Worm (Caenorhabditis elegans): ENCODE results near the gene tbx-37.
"Not testable (repeated sequence)": the region's sequence is repeated elsewhere in the genome, so short reads cannot be mapped to it uniquely, and the experiment has no call there.

The tbx-37 gene

DNA sequence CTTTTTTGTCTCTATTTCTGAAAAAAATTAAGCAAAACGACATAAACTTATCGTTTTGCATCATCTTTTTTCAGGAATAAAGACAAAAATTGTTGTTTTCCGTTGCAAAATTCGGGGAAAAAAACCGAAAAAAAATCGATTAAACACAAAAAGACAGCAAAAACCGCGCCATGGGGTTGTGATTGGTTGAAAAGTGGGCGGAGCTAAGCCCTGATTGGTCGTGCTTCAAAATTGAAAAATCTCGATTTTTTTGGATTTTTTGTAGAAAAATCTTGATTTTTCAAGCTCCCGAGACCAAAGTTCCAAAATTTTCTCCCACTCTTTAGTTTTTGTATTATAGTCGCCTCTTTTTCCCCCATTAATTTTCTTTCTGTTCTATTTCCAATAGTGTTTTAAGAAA, 11.4 kb upstream of the tbx-37 start:
- no peak for TF ChIP-seq unc-62 (GFP tag; optimal IDR thresholded peaks at IDR 0.05)

ce11 chrIII:11237741-11238140, 10.8 kb upstream of the tbx-37 start:
- no peak for TF ChIP-seq unc-62 (GFP tag; optimal IDR thresholded peaks at IDR 0.05)

- no peak for TF ChIP-seq unc-62 (GFP tag; optimal IDR thresholded peaks at IDR 0.05)
Measured at ce11 chrIII:11236788-11237187, 9.9 kb upstream of the tbx-37 start, which contains the start of the genes Y47D3A.14 and aakb-2. TSS of gene Y47D3A.14 (minus strand) at chrIII:11236868. TSS of gene aakb-2 (plus strand) at chrIII:11237143.

DNA sequence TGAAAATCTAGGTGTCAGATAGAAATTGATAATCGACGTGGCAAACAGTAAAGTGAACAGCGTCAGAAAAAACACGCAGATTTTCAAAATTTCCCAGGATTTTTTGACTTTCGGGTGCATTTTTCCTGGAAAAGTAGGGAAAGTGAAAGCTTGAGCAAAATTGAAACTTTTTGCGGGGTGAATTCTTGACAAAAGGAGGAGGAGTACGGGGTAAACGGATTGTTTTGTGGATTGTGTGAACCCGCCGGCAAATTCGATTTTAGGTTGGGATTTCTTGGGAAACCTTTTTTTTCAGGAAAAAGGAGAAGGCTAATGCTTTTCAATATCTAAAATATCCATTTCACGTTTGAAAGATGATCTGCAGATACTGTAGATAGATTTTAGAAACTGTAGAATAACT, 7.8 kb upstream of the tbx-37 start, which contains the start of gene Y47D3A.34:
Y47D3A.34 (minus strand) TSS at position 120 of the 400 bp plus-strand sequence.
- TF ChIP-seq unc-62 (GFP tag; optimal IDR thresholded peaks at IDR 0.05), result no peak

- TF ChIP-seq unc-62 (GFP tag; optimal IDR thresholded peaks at IDR 0.05), result no peak
Measured at ce11 chrIII:11231969-11232368, 5.0 kb upstream of the tbx-37 start, which contains the start of gene elo-8. TSS of gene elo-8 (minus strand) at chrIII:11232069.

- TF ChIP-seq unc-62 (GFP tag; optimal IDR thresholded peaks at IDR 0.05), result no peak
Measured at ce11 chrIII:11231408-11231807, 4.5 kb upstream of the tbx-37 start.

ce11 chrIII:11230581-11230980, 3.7 kb upstream of the tbx-37 start:
- no peak for TF ChIP-seq unc-62 (GFP tag; optimal IDR thresholded peaks at IDR 0.05)

- not testable (repeated sequence) for TF ChIP-seq unc-62 (GFP tag; optimal IDR thresholded peaks at IDR 0.05)
Measured at ce11 chrIII:11224006-11224405, 2.9 kb downstream of the tbx-37 start, which contains the start of gene Y47D3A.13. TSS of gene Y47D3A.13 (minus strand) at chrIII:11224106.

DNA sequence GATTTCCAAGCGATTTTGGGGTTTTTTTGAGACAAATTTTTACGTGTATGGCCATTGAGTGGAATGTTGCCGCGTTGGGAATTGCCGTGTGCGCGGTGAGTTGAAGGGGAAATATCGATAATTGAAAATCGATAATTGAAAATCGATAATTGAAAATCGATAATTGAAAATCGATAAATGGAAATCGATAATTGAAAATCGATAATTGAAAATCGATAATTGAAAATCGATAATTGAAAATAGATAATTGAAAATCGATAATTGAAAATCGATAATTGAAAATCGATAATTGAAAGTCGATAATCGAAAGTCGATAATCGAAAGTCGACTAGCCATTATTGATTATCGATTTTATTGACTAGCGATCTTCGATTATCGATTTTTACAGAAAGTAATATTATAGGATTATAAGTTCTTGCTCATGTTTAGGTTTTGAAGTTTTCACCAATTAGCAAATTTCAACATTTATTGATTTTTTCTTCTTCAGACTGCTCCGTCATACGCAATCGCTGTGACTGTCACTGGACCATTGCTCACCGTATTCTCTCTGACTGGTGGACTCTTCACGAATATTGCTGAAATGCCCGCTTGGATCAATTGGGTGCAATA, 5.2 kb downstream of the tbx-37 start:
- no peak for TF ChIP-seq unc-62 (GFP tag; optimal IDR thresholded peaks at IDR 0.05)

- TF ChIP-seq unc-62 (GFP tag; optimal IDR thresholded peaks at IDR 0.05), result no peak
Measured at ce11 chrIII:11218150-11218841, 8.6 kb downstream of the tbx-37 start, which contains the start of the genes tbx-34 and wht-8. TSS of gene tbx-34 (minus strand) at chrIII:11218250. TSS of gene wht-8 (plus strand) at chrIII:11218791.

DNA sequence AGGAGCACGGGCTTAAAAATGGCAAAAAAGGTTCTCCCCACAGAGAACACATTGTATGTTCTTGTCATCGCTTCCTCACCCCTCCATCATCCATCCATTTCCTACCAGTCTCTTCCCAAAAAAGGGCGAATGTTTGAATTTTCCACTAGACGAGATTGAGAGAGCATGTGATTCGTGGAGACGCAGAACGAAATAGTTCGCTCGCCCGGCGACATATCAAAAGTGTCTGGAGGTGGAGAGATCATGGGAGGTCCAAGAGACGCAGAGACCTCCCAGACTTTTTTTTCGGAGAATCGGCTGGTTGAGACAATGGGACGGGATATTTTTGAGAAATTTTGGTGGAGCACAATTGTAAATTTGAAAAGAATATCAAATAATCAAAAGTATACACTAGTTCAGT, 18.6 kb downstream of the tbx-37 start:
- TF ChIP-seq unc-62 (GFP tag; optimal IDR thresholded peaks at IDR 0.05), result no peak

DNA sequence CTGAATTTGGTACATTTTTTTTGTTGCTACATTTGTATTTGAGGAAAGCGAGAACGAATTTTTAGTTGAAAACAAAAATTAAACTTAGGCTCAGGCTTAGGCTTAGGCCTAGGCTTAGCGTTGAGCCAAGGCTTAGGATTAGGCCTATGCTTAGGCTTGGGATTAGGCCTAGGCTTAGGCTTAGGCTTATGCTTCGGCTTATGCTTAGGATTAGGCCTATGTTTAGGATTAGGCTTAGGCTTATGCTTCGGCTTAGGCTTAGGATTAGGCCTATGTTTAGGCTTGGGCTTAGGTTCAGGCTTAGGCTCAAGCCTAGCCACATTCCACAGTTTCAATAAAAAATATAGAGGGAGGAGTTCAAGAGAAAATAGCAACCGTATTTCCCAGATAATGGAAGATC, 19.1 kb downstream of the tbx-37 start:
- no peak for TF ChIP-seq unc-62 (GFP tag; optimal IDR thresholded peaks at IDR 0.05)

DNA sequence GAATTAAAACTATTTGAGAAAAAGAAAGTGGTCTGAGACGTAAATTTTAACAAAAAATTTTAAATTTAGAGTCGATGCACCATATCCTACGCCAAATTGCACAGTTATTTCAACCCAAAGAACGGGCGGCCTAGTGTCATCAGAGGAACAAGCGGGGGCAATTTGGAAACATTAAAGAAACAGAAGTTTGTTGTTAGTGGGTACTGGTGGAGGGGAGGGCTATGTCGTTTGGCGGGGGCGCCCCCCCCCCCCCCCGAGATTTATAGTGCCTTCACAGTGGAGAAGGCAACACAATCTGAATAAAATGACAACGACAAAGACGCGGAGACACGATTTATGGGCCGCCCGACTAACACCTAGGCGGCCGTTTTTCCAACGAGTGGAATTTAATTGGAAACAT, 20.1 kb downstream of the tbx-37 start:
- TF ChIP-seq unc-62 (GFP tag; optimal IDR thresholded peaks at IDR 0.05), result no peak

DNA sequence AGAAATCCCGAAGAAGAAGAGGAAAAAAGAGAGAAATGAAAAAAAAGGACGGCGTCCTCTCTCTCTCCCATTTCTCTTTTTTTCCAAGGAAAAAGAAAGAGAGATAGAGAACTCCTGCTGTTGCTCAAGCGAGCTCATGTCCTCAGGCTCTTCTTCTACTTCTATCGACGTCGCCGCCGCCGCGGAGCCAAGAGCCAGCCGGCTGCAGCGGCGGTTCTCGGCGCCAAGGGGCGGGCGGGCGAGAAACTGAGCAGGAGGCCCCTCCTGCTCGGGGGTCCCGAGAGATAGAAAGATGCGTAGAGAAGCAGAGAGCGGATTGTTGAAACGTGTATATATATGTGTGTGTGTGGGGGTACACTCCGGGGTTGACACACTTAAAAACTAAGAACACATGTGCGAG, 23.9 kb downstream of the tbx-37 start:
- TF ChIP-seq unc-62 (GFP tag; optimal IDR thresholded peaks at IDR 0.05), result no peak

ce11 chrIII:11200879-11201518, 25.9 kb downstream of the tbx-37 start:
- TF ChIP-seq unc-62 (GFP tag; optimal IDR thresholded peaks at IDR 0.05), result no peak

ce11 chrIII:11197327-11197726, 29.6 kb downstream of the tbx-37 start:
- no peak for TF ChIP-seq unc-62 (GFP tag; optimal IDR thresholded peaks at IDR 0.05)

DNA sequence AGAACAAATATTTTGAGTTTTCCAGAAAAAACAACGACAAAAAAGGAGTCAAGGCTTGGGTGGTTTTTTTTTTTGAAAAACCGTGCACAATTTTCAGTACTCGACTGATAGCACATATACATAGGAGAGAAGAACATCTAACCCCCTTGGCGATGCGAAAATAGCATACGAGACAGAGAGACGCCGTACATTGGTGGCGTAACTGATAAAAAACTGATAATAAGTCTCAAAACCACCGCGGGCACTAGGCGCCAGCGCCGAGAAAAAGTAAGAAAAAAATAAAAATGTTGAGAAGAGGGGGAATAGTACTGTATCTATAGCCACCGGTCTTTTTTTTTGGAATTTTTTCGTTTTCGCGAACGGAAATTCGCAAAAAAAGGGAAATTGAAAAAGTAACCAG, 31.4 kb downstream of the tbx-37 start:
- no peak for TF ChIP-seq unc-62 (GFP tag; optimal IDR thresholded peaks at IDR 0.05)

All from whole organism, dauer.